Fruit fly (Drosophila melanogaster) whole organism, prepupa: ENCODE measurements around the gene tkv.

ENCODE experiments used
- CG10631 ChIP-seq: fragments of 200-800 bp; sonication (Bioruptor generic); optimal IDR thresholded peaks from 2 replicates; lab custom pipeline; 2016; ENCODE audit warnings: missing biosample characterization, missing genetic modification characterization
- CG10669 ChIP-seq: fragments of 200-800 bp; sonication (Bioruptor generic); optimal IDR thresholded peaks from 3 replicates; lab custom pipeline; 2018; ENCODE audit warnings: missing biosample characterization, mild to moderate bottlenecking, missing genetic modification characterization, moderate library complexity
- CG11294 ChIP-seq: fragments of 200-800 bp; sonication (Bioruptor generic); IDR thresholded peaks from 2 replicates; pipeline ENCODE4 v1.3.6; 2022; ENCODE audit warnings: missing biosample characterization, missing genetic modification characterization
- CG11762 ChIP-seq: fragments of 200-800 bp; sonication (Bioruptor generic); optimal IDR thresholded peaks from 3 replicates; lab custom pipeline; 2016; ENCODE audit warnings: missing biosample characterization, missing genetic modification characterization; ENCODE audit not compliant: insufficient read depth
- CG15336 ChIP-seq: fragments of 200-800 bp; sonication (Bioruptor generic); IDR thresholded peaks from 2 replicates; pipeline ENCODE4 v1.3.6; 2022; ENCODE audit warnings: missing biosample characterization, missing genetic modification characterization
- CG1621 ChIP-seq: fragments of 200-800 bp; sonication (Bioruptor generic); optimal IDR thresholded peaks from 3 replicates; lab custom pipeline; 2018; ENCODE audit warnings: missing biosample characterization, mild to moderate bottlenecking, missing genetic modification characterization
- CG16779 ChIP-seq: fragments of 200-800 bp; sonication (Bioruptor generic); optimal IDR thresholded peaks from 3 replicates; lab custom pipeline; 2017; ENCODE audit warnings: missing biosample characterization, mild to moderate bottlenecking, missing genetic modification characterization
- CG3032 ChIP-seq: fragments of 200-800 bp; optimal IDR thresholded peaks from 2 replicates; lab custom pipeline; 2019; ENCODE audit warnings: missing biosample characterization, mild to moderate bottlenecking, missing genetic modification characterization, moderate library complexity
- CG31627 ChIP-seq: fragments of 200-800 bp; sonication (Bioruptor generic); optimal IDR thresholded peaks from 3 replicates; lab custom pipeline; 2016; ENCODE audit warnings: missing biosample characterization, missing genetic modification characterization
- CG32006 ChIP-seq: fragments of 200-800 bp; sonication (Bioruptor generic); optimal IDR thresholded peaks from 3 replicates; lab custom pipeline; 2017; ENCODE audit warnings: missing biosample characterization, mild to moderate bottlenecking, missing genetic modification characterization
- CG3919 ChIP-seq: fragments of 200-800 bp; sonication (Bioruptor generic); optimal IDR thresholded peaks from 3 replicates; lab custom pipeline; 2016; ENCODE audit warnings: missing biosample characterization, missing genetic modification characterization
- CG6163 ChIP-seq: fragments of 200-800 bp; sonication (Bioruptor generic); IDR thresholded peaks from 3 replicates; pipeline ENCODE4 v1.3.6; 2022; ENCODE audit warnings: missing biosample characterization, missing genetic modification characterization
- CG6276 ChIP-seq: fragments of 200-800 bp; sonication (Bioruptor generic); optimal IDR thresholded peaks from 2 replicates; lab custom pipeline; 2017; ENCODE audit warnings: missing biosample characterization, mild to moderate bottlenecking, missing genetic modification characterization
- CG6808 ChIP-seq: fragments of 200-800 bp; sonication (Bioruptor generic); optimal IDR thresholded peaks from 3 replicates; lab custom pipeline; 2017; ENCODE audit warnings: missing biosample characterization, missing genetic modification characterization, mild to moderate bottlenecking, moderate library complexity, missing genetic modification reagents
- CG6854 ChIP-seq: fragments of 200-800 bp; sonication (Bioruptor generic); optimal IDR thresholded peaks from 2 replicates; lab custom pipeline; 2017; ENCODE audit warnings: missing biosample characterization, mild to moderate bottlenecking, missing genetic modification characterization
- CG8119 ChIP-seq: fragments of 200-800 bp; sonication (Bioruptor generic); IDR thresholded peaks from 3 replicates; pipeline ENCODE4 v1.3.6; 2022; ENCODE audit warnings: missing biosample characterization, missing genetic modification characterization
- CG8319 ChIP-seq: fragments of 200-800 bp; sonication (Bioruptor generic); optimal IDR thresholded peaks from 3 replicates; lab custom pipeline; 2016; ENCODE audit warnings: missing biosample characterization, missing genetic modification characterization
- CG8632 ChIP-seq: fragments of 200-800 bp; sonication (Bioruptor generic); optimal IDR thresholded peaks from 3 replicates; lab custom pipeline; 2016; ENCODE audit warnings: missing biosample characterization, missing genetic modification characterization
- Eip78C ChIP-seq: fragments of 200-800 bp; sonication (Bioruptor generic); peaks from one replicate; lab custom pipeline; 2016; ENCODE audit warnings: missing biosample characterization, missing genetic modification characterization
- Eip93F ChIP-seq: fragments of 200-800 bp; sonication (Bioruptor generic); optimal IDR thresholded peaks from 2 replicates; lab custom pipeline; 2016; ENCODE audit warnings: missing biosample characterization, mild to moderate bottlenecking, missing genetic modification characterization
- Ets96B ChIP-seq: fragments of 200-800 bp; optimal IDR thresholded peaks from 2 replicates; lab custom pipeline; 2019; ENCODE audit warnings: missing biosample characterization, mild to moderate bottlenecking, missing genetic modification characterization, moderate library complexity
- Gug ChIP-seq: fragments of 200-800 bp; sonication (Bioruptor generic); IDR thresholded peaks from 2 replicates; pipeline ENCODE4 v1.3.6; 2022; ENCODE audit warnings: missing biosample characterization, missing genetic modification characterization
- Hr38 ChIP-seq: sonication (Bioruptor generic); optimal IDR thresholded peaks from 2 replicates; lab custom pipeline; 2016; ENCODE audit warnings: missing biosample characterization, missing genetic modification characterization
- Hr4 ChIP-seq: fragments of 200-800 bp; sonication (Bioruptor generic); optimal IDR thresholded peaks from 3 replicates; lab custom pipeline; 2016; ENCODE audit warnings: missing biosample characterization, missing genetic modification characterization
- Lpt ChIP-seq: fragments of 200-800 bp; sonication (Bioruptor generic); optimal IDR thresholded peaks from 3 replicates; lab custom pipeline; 2016; ENCODE audit warnings: missing biosample characterization, missing genetic modification characterization
- Met ChIP-seq: fragments of 200-800 bp; sonication (Bioruptor generic); optimal IDR thresholded peaks from 3 replicates; lab custom pipeline; 2016; ENCODE audit warnings: missing biosample characterization, missing genetic modification characterization
- Sox102F ChIP-seq: fragments of 200-800 bp; sonication (Bioruptor generic); optimal IDR thresholded peaks from 2 replicates; lab custom pipeline; 2016; ENCODE audit warnings: missing biosample characterization, mild to moderate bottlenecking, missing genetic modification characterization
- Sox15 ChIP-seq: fragments of 200-800 bp; sonication (Bioruptor generic); optimal IDR thresholded peaks from 3 replicates; lab custom pipeline; 2016; ENCODE audit warnings: missing biosample characterization, missing genetic modification characterization
- achi ChIP-seq: fragments of 200-800 bp; sonication (Bioruptor generic); optimal IDR thresholded peaks from 3 replicates; lab custom pipeline; 2016; ENCODE audit warnings: missing biosample characterization, missing genetic modification characterization
- cyc ChIP-seq: fragments of 200-800 bp; sonication (Bioruptor generic); optimal IDR thresholded peaks from 3 replicates; lab custom pipeline; 2016; ENCODE audit warnings: missing biosample characterization, missing genetic modification characterization
- dac ChIP-seq: fragments of 200-800 bp; sonication (Bioruptor generic); optimal IDR thresholded peaks from 2 replicates; lab custom pipeline; 2017; ENCODE audit warnings: missing biosample characterization, mild to moderate bottlenecking, missing genetic modification characterization
- eg ChIP-seq: fragments of 200-800 bp; sonication (Bioruptor generic); IDR thresholded peaks from 3 replicates; pipeline ENCODE4 v1.3.6; 2022; ENCODE audit warnings: missing biosample characterization, missing genetic modification characterization
- esn ChIP-seq: fragments of 200-800 bp; sonication (Bioruptor generic); optimal IDR thresholded peaks from 2 replicates; lab custom pipeline; 2016; ENCODE audit warnings: missing biosample characterization, mild to moderate bottlenecking, missing genetic modification characterization, moderate library complexity
- fd59A ChIP-seq: fragments of 200-800 bp; sonication (Bioruptor generic); optimal IDR thresholded peaks from 2 replicates; lab custom pipeline; 2017; ENCODE audit warnings: missing biosample characterization, mild to moderate bottlenecking, missing genetic modification characterization, missing genetic modification reagents
- fd85E ChIP-seq: fragments of 200-800 bp; sonication (Bioruptor generic); optimal IDR thresholded peaks from 3 replicates; lab custom pipeline; 2016; ENCODE audit warnings: missing biosample characterization, missing genetic modification characterization
- fkh ChIP-seq: fragments of 200-800 bp; sonication (Bioruptor generic); optimal IDR thresholded peaks from 3 replicates; lab custom pipeline; 2017; ENCODE audit warnings: missing biosample characterization, mild to moderate bottlenecking, missing genetic modification characterization, moderate library complexity
- lz ChIP-seq: fragments of 200-800 bp; sonication (Bioruptor generic); optimal IDR thresholded peaks from 3 replicates; lab custom pipeline; 2016; ENCODE audit warnings: missing biosample characterization, missing genetic modification characterization
- net ChIP-seq: fragments of 200-800 bp; sonication (Bioruptor generic); optimal IDR thresholded peaks from 3 replicates; lab custom pipeline; 2016; ENCODE audit warnings: missing biosample characterization, missing genetic modification characterization
- pdm3 ChIP-seq: fragments of 200-800 bp; sonication (Bioruptor generic); optimal IDR thresholded peaks from 3 replicates; lab custom pipeline; 2016; ENCODE audit warnings: missing biosample characterization, missing genetic modification characterization
- salr ChIP-seq, 2 experiments: fragments of 200-800 bp; sonication (Bioruptor generic); optimal IDR thresholded peaks; 3 replicates each; lab custom pipeline; 2016 to 2018; ENCODE audit warnings: missing biosample characterization in 2 of 2, missing genetic modification characterization in 2 of 2, mild to moderate bottlenecking in 1 of 2
- spab ChIP-seq: fragments of 200-800 bp; sonication (Bioruptor generic); optimal IDR thresholded peaks from 2 replicates; lab custom pipeline; 2017; ENCODE audit warnings: missing biosample characterization, mild to moderate bottlenecking, missing genetic modification characterization, missing genetic modification reagents
- ss ChIP-seq, 2 experiments: fragments of 200-800 bp; sonication (Bioruptor generic); optimal IDR thresholded peaks; 2 replicates in 1 of 2; 3 replicates in 1 of 2; lab custom pipeline; 2017 to 2018; ENCODE audit warnings: mild to moderate bottlenecking in 2 of 2, missing biosample characterization in 2 of 2, missing genetic modification characterization in 2 of 2, moderate library complexity in 1 of 2
- svp ChIP-seq: fragments of 200-800 bp; sonication (Bioruptor generic); peaks from one replicate; lab custom pipeline; 2016; ENCODE audit warnings: missing biosample characterization, missing genetic modification characterization
- topi ChIP-seq: fragments of 200-800 bp; sonication (Bioruptor generic); optimal IDR thresholded peaks from 3 replicates; lab custom pipeline; 2016; ENCODE audit warnings: missing biosample characterization, missing genetic modification characterization
- vri ChIP-seq: fragments of 200-800 bp; sonication (Bioruptor generic); optimal IDR thresholded peaks from 3 replicates; lab custom pipeline; 2016; ENCODE audit warnings: missing biosample characterization, mild to moderate bottlenecking, missing genetic modification characterization

The tkv gene

dm6 chr2L:5289921-5290320 lies 18.7 kb upstream of the tkv start (continued):
- TF ChIP-seq fkh (GFP tag; lab: Kevin White, UChicago) (no peak), CG8319 (peak; percentile 13), esn (GFP tag; lab: Kevin White, UChicago) (peak; percentile 61), CG31627 (GFP tag; lab: Kevin White, UChicago) (peak; percentile 3), CG6854 (GFP tag; lab: Kevin White, UChicago) (no peak), CG16779 (tag; lab: Kevin White, UChicago) (no peak), topi (GFP tag; lab: Kevin White, UChicago) (peak; percentile 41), eg (no peak), CG6163 (GFP tag; lab: Robert Waterston, UW) (peak; percentile 63; the same call in 1 of the 3 replicates), CG11294 (no peak), fd59A (peak; percentile 62), fd85E (GFP tag; lab: Kevin White, UChicago) (no peak), CG1621 (peak; percentile 64), CG6808 (GFP tag; lab: Kevin White, UChicago) (peak; percentile 77), cyc (GFP tag; lab: Kevin White, UChicago) (peak; percentile 18)

dm6 chr2L:5288721-5289120 lies 17.5 kb upstream of the tkv start, which contains the start of gene vri:
Gene vri, plus strand, starts transcription at chr2L:5288944.
- no peak for TF ChIP-seq Ets96B (tag; lab: Kevin White, UChicago)
- no peak for TF ChIP-seq CG31627 (GFP tag; lab: Kevin White, UChicago)
- no peak for TF ChIP-seq CG6276 (GFP tag; lab: Kevin White, UChicago)
- TF ChIP-seq topi (GFP tag; lab: Kevin White, UChicago) = no peak
- TF ChIP-seq net (GFP tag; lab: Kevin White, UChicago) = no peak
- no peak for TF ChIP-seq fd85E (GFP tag; lab: Kevin White, UChicago)
- TF ChIP-seq lz (GFP tag; lab: Kevin White, UChicago) = no peak
- TF ChIP-seq cyc (GFP tag; lab: Kevin White, UChicago) = no peak

- no peak for TF ChIP-seq Sox102F (GFP tag; lab: Kevin White, UChicago)
- peak; percentile 79 for TF ChIP-seq spab (GFP tag; lab: Kevin White, UChicago)
- TF ChIP-seq CG8319 = peak; percentile 44
- TF ChIP-seq CG6854 (GFP tag; lab: Kevin White, UChicago) = no peak
- peak; percentile 32; the same call in 1 of the 3 replicates for TF ChIP-seq CG8119 (GFP tag; lab: Robert Waterston, UW)
- peak; percentile 74 for TF ChIP-seq CG1621
- peak; percentile 76 for TF ChIP-seq Ets96B (tag; lab: Kevin White, UChicago)
- TF ChIP-seq CG8632 (GFP tag; lab: Kevin White, UChicago) = peak; percentile 22
- no peak for TF ChIP-seq CG11762 (GFP tag; lab: Kevin White, UChicago)
- TF ChIP-seq salr (GFP tag; optimal IDR thresholded peaks at IDR 0.05; lab: Kevin White, UChicago) = peak in 1 of 2 experiments; percentile 46
- no peak for TF ChIP-seq CG32006 (GFP tag; lab: Kevin White, UChicago)
- peak; percentile 80 for TF ChIP-seq CG10669 (GFP tag; lab: Kevin White, UChicago)
- TF ChIP-seq Gug (GFP tag; lab: Robert Waterston, UW) = no peak
- peak; percentile 88 for TF ChIP-seq Eip78C (GFP tag; lab: Kevin White, UChicago)
- peak; percentile 6 for TF ChIP-seq Sox15 (GFP tag; lab: Kevin White, UChicago)
- peak; percentile 85 for TF ChIP-seq CG6163 (GFP tag; lab: Robert Waterston, UW)
- no peak for TF ChIP-seq CG16779 (tag; lab: Kevin White, UChicago)
- TF ChIP-seq CG6276 (GFP tag; lab: Kevin White, UChicago) = no peak
- TF ChIP-seq dac (GFP tag; lab: Kevin White, UChicago) = no peak
- peak; percentile 42 for TF ChIP-seq CG3919
- TF ChIP-seq Lpt = no peak
- peak; percentile 58 for TF ChIP-seq pdm3 (GFP tag; lab: Kevin White, UChicago)
- TF ChIP-seq CG31627 (GFP tag; lab: Kevin White, UChicago) = no peak
- TF ChIP-seq svp (GFP tag; lab: Kevin White, UChicago) = peak; percentile 55
- peak; percentile 82 for TF ChIP-seq CG10631 (GFP tag; lab: Kevin White, UChicago)
- peak; percentile 28 to 60 for TF ChIP-seq ss (GFP tag; optimal IDR thresholded peaks at IDR 0.05; lab: Kevin White, UChicago)
- no peak for TF ChIP-seq lz (GFP tag; lab: Kevin White, UChicago)
- TF ChIP-seq fd59A = peak; percentile 84
- TF ChIP-seq Eip93F (GFP tag; lab: Kevin White, UChicago) = no peak
- peak; percentile 37 for TF ChIP-seq achi (GFP tag; lab: Kevin White, UChicago)
- TF ChIP-seq CG15336 = no peak
- TF ChIP-seq eg = no peak
- TF ChIP-seq Met (GFP tag; lab: Kevin White, UChicago) = no peak
- no peak for TF ChIP-seq Hr38 (GFP tag; lab: Kevin White, UChicago)
- TF ChIP-seq CG3032 (tag; lab: Kevin White, UChicago) = peak; percentile 75
- no peak for TF ChIP-seq fkh (GFP tag; lab: Kevin White, UChicago)
- TF ChIP-seq Hr4 = no peak
- TF ChIP-seq topi (GFP tag; lab: Kevin White, UChicago) = peak; percentile 4
- peak; percentile 10 for TF ChIP-seq net (GFP tag; lab: Kevin White, UChicago)
- TF ChIP-seq vri (GFP tag; lab: Kevin White, UChicago) = no peak
Measured at dm6 chr2L:5288262-5288621, 17.1 kb upstream of the tkv start.
